Fruit fly (Drosophila melanogaster): ENCODE data around the gene CG7166.

Gene CG7166

DNA sequence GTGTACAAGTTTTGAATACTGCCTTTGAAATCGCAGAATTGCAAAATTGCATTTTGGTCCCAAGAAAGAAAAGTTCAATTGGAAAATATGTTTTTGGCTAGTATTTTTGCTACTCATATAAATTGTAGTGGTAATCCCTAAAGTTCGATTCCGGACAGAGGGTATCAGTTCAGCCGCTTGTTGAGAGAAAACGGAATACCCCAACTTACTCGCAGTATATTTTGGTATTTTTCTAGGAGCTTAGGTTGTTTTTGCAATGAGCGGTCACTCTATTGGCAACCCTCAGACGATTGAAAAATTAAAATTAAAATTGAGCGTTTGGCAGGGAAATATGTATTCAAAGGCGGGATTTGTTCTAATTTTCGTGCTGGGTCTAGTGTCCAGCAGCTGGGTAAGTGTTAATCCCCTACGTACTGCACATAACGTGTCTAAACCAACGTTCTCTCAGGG is 51.1 kb downstream of the CG7166 start (continued):
- TF ChIP-seq kah (GFP tag; optimal IDR thresholded peaks at IDR 0.05) (no peak), lilli (GFP tag; optimal IDR thresholded peaks at IDR 0.05) (peak; percentile 8), ap (GFP tag; IDR thresholded peaks at IDR 0.05) (no peak), Antp (GFP tag; optimal IDR thresholded peaks at IDR 0.05) (no peak), CG10267 (tag; optimal IDR thresholded peaks at IDR 0.05) (no peak), trh (GFP tag; optimal IDR thresholded peaks at IDR 0.05) (no peak), aop (GFP tag; IDR thresholded peaks at IDR 0.05) (no peak), CG3407 (GFP tag; optimal IDR thresholded peaks at IDR 0.05) (no peak), gcm (GFP tag; optimal IDR thresholded peaks at IDR 0.05) (no peak), z (GFP tag; IDR thresholded peaks at IDR 0.05) (no peak), CG2202 (tag; optimal IDR thresholded peaks at IDR 0.05) (no peak), CG9797 (GFP tag; optimal IDR thresholded peaks at IDR 0.05) (peak; percentile 72), ci (GFP tag; IDR thresholded peaks at IDR 0.05) (no peak), CG16779 (GFP tag; IDR thresholded peaks at IDR 0.05) (no peak), CG8089 (GFP tag; optimal IDR thresholded peaks at IDR 0.05) (no peak), CG30020 (tag; optimal IDR thresholded peaks at IDR 0.05) (peak; percentile 53), CG2120 (GFP tag; optimal IDR thresholded peaks at IDR 0.05) (peak; percentile 15), CG1603 (tag; optimal IDR thresholded peaks at IDR 0.05) (peak; percentile 26), bab2 (GFP tag; optimal IDR thresholded peaks at IDR 0.05) (no peak), pnt (GFP tag; optimal IDR thresholded peaks at IDR 0.05) (no peak), ase (GFP tag; IDR thresholded peaks at IDR 0.05) (no peak), CG7745 (tag; optimal IDR thresholded peaks at IDR 0.05) (no peak), ssp (GFP tag; IDR thresholded peaks at IDR 0.05) (peak; percentile 43; the same call in 1 of the 2 replicates), CG4424 (GFP tag; optimal IDR thresholded peaks at IDR 0.05) (no peak), Abd-B (GFP tag; optimal IDR thresholded peaks at IDR 0.05) (no peak), bcd (GFP tag; optimal IDR thresholded peaks at IDR 0.05) (no peak), sisA (GFP tag; IDR thresholded peaks at IDR 0.05) (no peak), CG8924 (tag; optimal IDR thresholded peaks at IDR 0.05) (no peak), bowl (GFP tag; IDR thresholded peaks at IDR 0.05) (no peak), CG13775 (GFP tag; optimal IDR thresholded peaks at IDR 0.05) (no peak), MESR4 (GFP tag; optimal IDR thresholded peaks at IDR 0.05) (peak; percentile 85), exex (tag; optimal IDR thresholded peaks at IDR 0.05) (no peak), D19B (GFP tag; optimal IDR thresholded peaks at IDR 0.05) (peak; percentile 49), CG12299 (tag; optimal IDR thresholded peaks at IDR 0.05) (no peak), slp2 (GFP tag; optimal IDR thresholded peaks at IDR 0.05) (no peak), Eip74EF (GFP tag; optimal IDR thresholded peaks at IDR 0.05) (no peak), CG43689 (GFP tag; IDR thresholded peaks at IDR 0.05) (no peak), HmgZ (tag; optimal IDR thresholded peaks at IDR 0.05) (peak; percentile 18), sob (GFP tag; IDR thresholded peaks at IDR 0.05) (no peak; the same call in 1 of the 2 replicates), Optix (GFP tag; IDR thresholded peaks at IDR 0.05) (0 out of 3 replicates have a peak, but pooled peaks have one; percentile 14), crc (GFP tag; optimal IDR thresholded peaks at IDR 0.05) (no peak), pzg (GFP tag; optimal IDR thresholded peaks at IDR 0.05) (peak; percentile 49), CG14710 (tag; optimal IDR thresholded peaks at IDR 0.05) (no peak), ken (GFP tag; IDR thresholded peaks at IDR 0.05) (no peak), chm (GFP tag; IDR thresholded peaks at IDR 0.05) (0 out of 2 replicates have a peak, but pooled peaks have one; percentile 7), sug (tag; optimal IDR thresholded peaks at IDR 0.05) (no peak), dan (GFP tag; IDR thresholded peaks at IDR 0.05) (no peak), CG16863 (GFP tag; optimal IDR thresholded peaks at IDR 0.05) (no peak), CG13287 (GFP tag; IDR thresholded peaks at IDR 0.05; ENCODE audit: partially characterized antibody) (peak; percentile 19; the same call in 1 of the 2 replicates), Sox100B (GFP tag; optimal IDR thresholded peaks at IDR 0.05) (no peak), Mes4 (GFP tag; optimal IDR thresholded peaks at IDR 0.05) (no peak), HLHmδ (GFP tag; optimal IDR thresholded peaks at IDR 0.05) (no peak)

Data from whole organism, embryonic.